Worm (Caenorhabditis elegans) whole organism, L4/young adult: ENCODE results near the gene T01G6.1.

Experiments used
- W03F9.2 ChIP-seq: fragments of 150-350 bp; optimal IDR thresholded peaks from 2 replicates; lab custom pipeline; 2014; ENCODE audit warnings: missing biosample characterization, missing genetic modification characterization
- dao-5 ChIP-seq: sonication (generic microtip); optimal IDR thresholded peaks from 2 replicates; lab custom pipeline; 2016; ENCODE audit warnings: missing genotype, missing genetic modification characterization, moderate library complexity, missing compliant biosample characterization
- him-1 ChIP-seq: sonication (generic microtip); optimal IDR thresholded peaks from 2 replicates; lab custom pipeline; 2016; ENCODE audit warnings: missing genotype, missing genetic modification reagents, missing genetic modification characterization, missing compliant biosample characterization

DNA sequence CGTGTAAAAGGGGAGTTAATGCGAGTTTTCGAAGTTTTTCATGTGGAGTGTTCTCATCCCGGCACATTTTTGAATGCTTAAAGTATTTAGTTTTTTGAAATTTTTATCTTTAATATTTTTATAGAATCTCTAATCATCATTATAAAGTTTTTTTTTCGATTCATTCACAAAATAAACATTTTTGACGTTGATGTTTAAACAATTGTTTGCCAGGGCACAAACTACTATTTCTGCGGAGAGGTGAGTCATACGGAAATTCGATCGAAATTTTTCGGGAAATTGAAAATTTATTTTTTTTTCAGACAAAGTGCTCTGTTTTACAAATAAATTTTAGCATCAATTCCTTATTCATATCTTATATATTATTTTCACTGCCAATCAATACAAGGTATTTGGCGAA is 43.9 kb upstream of the T01G6.1 start, which contains the start of gene nhr-98:
- TF ChIP-seq W03F9.2 (tag; lab: Kevin White, UChicago), result no peak
- TF ChIP-seq him-1 (tag; lab: Kevin White, UChicago), result no peak
- TF ChIP-seq dao-5, result no peak
